Fruit fly (Drosophila melanogaster): Measurements from ENCODE around the gene CG8539.

The CG8539 gene

DNA sequence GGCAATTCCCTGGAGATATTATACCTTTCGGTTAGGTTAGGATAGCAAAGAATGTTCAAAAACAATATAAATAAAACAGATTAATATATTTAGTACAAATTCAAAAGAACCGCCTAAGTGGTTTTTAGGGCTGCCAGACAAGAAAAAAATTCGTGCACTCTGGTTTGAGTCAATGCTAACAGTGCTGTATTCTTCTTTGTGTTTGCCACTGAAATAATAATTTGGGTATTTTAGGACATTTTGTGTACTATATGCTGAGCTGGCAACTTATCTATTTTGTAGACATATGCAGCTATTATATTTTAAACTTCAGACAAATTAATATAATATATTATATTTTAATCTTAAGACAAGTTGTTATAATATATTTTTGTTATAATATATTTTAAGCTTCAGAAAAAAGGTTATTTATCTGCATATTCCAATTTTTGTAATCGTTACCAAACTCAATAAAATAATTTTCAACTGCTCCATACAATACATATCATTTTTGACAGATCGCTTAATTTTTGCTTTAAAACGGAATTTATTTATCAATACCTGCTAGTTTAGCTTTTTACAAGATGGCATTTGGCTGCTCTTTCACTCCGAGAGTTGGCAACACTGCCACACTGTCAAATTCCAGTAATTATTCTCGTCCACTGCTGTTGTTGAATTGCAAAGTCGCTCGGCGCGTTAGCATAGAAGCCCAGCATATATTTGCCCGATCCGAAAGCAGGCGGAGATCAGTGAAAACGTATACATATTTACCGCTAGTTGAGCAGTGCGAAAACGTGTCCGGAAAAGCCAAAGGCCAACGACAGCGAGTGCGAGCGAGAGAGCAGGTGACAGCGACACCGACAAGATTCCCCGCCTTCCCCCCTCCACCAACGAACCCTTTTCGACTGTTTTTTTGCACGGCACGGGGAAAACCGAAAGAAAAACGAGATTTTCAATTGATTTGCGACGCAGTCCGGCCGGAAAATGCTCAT lies 12.1 kb upstream of the CG8539 start, which contains the start of gene CG7546:
CG7546 (plus strand) TSS at position 573 of the 971 bp plus-strand sequence.
- TF ChIP-seq CG31224 (GFP tag; IDR thresholded peaks at IDR 0.05) (no peak), CG16779 (GFP tag; IDR thresholded peaks at IDR 0.05) (no peak), gsb (GFP tag; IDR thresholded peaks at IDR 0.05) (no peak), CG14441 (GFP tag; IDR thresholded peaks at IDR 0.05) (peak; percentile 44; the same call in 1 of the 2 replicates), CG3995 (GFP tag; optimal IDR thresholded peaks at IDR 0.05) (no peak), CG8924 (tag; optimal IDR thresholded peaks at IDR 0.05) (peak; percentile 41), chinmo (GFP tag; IDR thresholded peaks at IDR 0.05; ENCODE audit: partially characterized antibody) (no peak), Drgx (GFP tag; IDR thresholded peaks at IDR 0.05) (no peak), CG7963 (GFP tag; IDR thresholded peaks at IDR 0.05; ENCODE audit: partially characterized antibody) (no peak), CTCF (GFP tag; optimal IDR thresholded peaks at IDR 0.05) (no peak), CG5180 (GFP tag; optimal IDR thresholded peaks at IDR 0.05) (no peak), tio (GFP tag; optimal IDR thresholded peaks at IDR 0.05) (no peak), Dp (GFP tag; optimal IDR thresholded peaks at IDR 0.05) (peak; percentile 93), fd102C (GFP tag; optimal IDR thresholded peaks at IDR 0.05) (no peak), zfh1 (GFP tag; IDR thresholded peaks at IDR 0.05) (no peak), Dref (GFP tag; IDR thresholded peaks at IDR 0.05) (peak; percentile 49), CG13296 (GFP tag; optimal IDR thresholded peaks at IDR 0.05) (no peak), CG10462 (GFP tag; optimal IDR thresholded peaks at IDR 0.05) (peak; percentile 15), ERR (GFP tag; optimal IDR thresholded peaks at IDR 0.05) (no peak), CG12071 (GFP tag; optimal IDR thresholded peaks at IDR 0.05) (no peak), CG17359 (tag; optimal IDR thresholded peaks at IDR 0.05) (no peak), CG12236 (GFP tag; optimal IDR thresholded peaks at IDR 0.05) (no peak), CG10654 (GFP tag; optimal IDR thresholded peaks at IDR 0.05) (no peak), BtbVII (GFP tag; optimal IDR thresholded peaks at IDR 0.05) (no peak), HLH3B (GFP tag; IDR thresholded peaks at IDR 0.05) (0 out of 2 replicates have a peak, but pooled peaks have one; percentile 15), CG7357 (GFP tag; IDR thresholded peaks at IDR 0.05) (no peak), sc (optimal IDR thresholded peaks at IDR 0.05) (no peak), sc (GFP tag; optimal IDR thresholded peaks at IDR 0.05) (no peak), gfzf (GFP tag; optimal IDR thresholded peaks at IDR 0.05) (peak; percentile 76), ab (GFP tag; optimal IDR thresholded peaks at IDR 0.05) (no peak), Atf-2 (GFP tag; optimal IDR thresholded peaks at IDR 0.05) (peak; percentile 35), Sry-β (GFP tag; optimal IDR thresholded peaks at IDR 0.05) (peak; percentile 95), stwl (tag; optimal IDR thresholded peaks at IDR 0.05) (peak; percentile 62), D19A (tag; optimal IDR thresholded peaks at IDR 0.05) (no peak), zfh2 (GFP tag; optimal IDR thresholded peaks at IDR 0.05) (peak; percentile 40), Dbx (GFP tag; IDR thresholded peaks at IDR 0.05) (0 out of 3 replicates have a peak, but pooled peaks have one; percentile 18), Tbp (GFP tag; optimal IDR thresholded peaks at IDR 0.05) (no peak), btn (GFP tag; optimal IDR thresholded peaks at IDR 0.05) (no peak), CG30431 (GFP tag; optimal IDR thresholded peaks at IDR 0.05) (no peak), pum (GFP tag; optimal IDR thresholded peaks at IDR 0.05) (no peak), CG15696 (tag; optimal IDR thresholded peaks at IDR 0.05) (peak; percentile 10), D (optimal IDR thresholded peaks at IDR 0.05) (peak; percentile 9), D (GFP tag; optimal IDR thresholded peaks at IDR 0.05) (no peak), odd (GFP tag; optimal IDR thresholded peaks at IDR 0.05) (no peak), lola (GFP tag; optimal IDR thresholded peaks at IDR 0.05) (peak in 1 of 3 experiments; percentile 65), lov (optimal IDR thresholded peaks at IDR 0.05) (no peak), lov (GFP tag; IDR thresholded peaks at IDR 0.05) (no peak), lilli (GFP tag; optimal IDR thresholded peaks at IDR 0.05) (peak; percentile 31), MBD-R2 (GFP tag; IDR thresholded peaks at IDR 0.05) (peak; percentile 64), CG18619 (GFP tag; optimal IDR thresholded peaks at IDR 0.05) (peak; percentile 34)
